Fruit fly (Drosophila melanogaster) whole organism, pupa: ENCODE measurements around the gene Cyp6t1.

ENCODE experiments used
- CG10348 ChIP-seq: fragments of 200-800 bp; sonication (Bioruptor generic); IDR thresholded peaks from 2 replicates; pipeline ENCODE4 v1.3.6; 2022; ENCODE audit warnings: missing biosample characterization, missing genetic modification characterization
- CG13204 ChIP-seq: fragments of 200-800 bp; sonication (Bioruptor generic); optimal IDR thresholded peaks from 2 replicates; lab custom pipeline; 2018; ENCODE audit warnings: missing biosample characterization, mild to moderate bottlenecking, missing genetic modification characterization, moderate library complexity
- CG14655 ChIP-seq: fragments of 200-800 bp; sonication (Bioruptor generic); optimal IDR thresholded peaks from 3 replicates; lab custom pipeline; 2017; ENCODE audit warnings: mild to moderate bottlenecking, missing biosample characterization, missing genetic modification reagents, missing genetic modification characterization
- CG15710 ChIP-seq: fragments of 200-800 bp; sonication (Bioruptor generic); optimal IDR thresholded peaks from 2 replicates; lab custom pipeline; 2018; ENCODE audit warnings: missing biosample characterization, mild to moderate bottlenecking, missing genetic modification characterization, moderate library complexity
- CG17806 ChIP-seq: fragments of 200-800 bp; sonication (Bioruptor generic); optimal IDR thresholded peaks from 2 replicates; lab custom pipeline; 2018; ENCODE audit warnings: missing biosample characterization, mild to moderate bottlenecking, missing genetic modification characterization, moderate library complexity
- CG32121 ChIP-seq: fragments of 200-800 bp; sonication (Bioruptor generic); IDR thresholded peaks from 2 replicates; pipeline ENCODE4 v1.3.6; 2022; ENCODE audit warnings: missing biosample characterization, missing genetic modification characterization
- CG34367 ChIP-seq: fragments of 200-800 bp; sonication (Bioruptor generic); optimal IDR thresholded peaks from 2 replicates; lab custom pipeline; 2018; ENCODE audit warnings: missing biosample characterization, mild to moderate bottlenecking, missing genetic modification characterization
- CG8301 ChIP-seq: fragments of 200-800 bp; sonication (Bioruptor generic); optimal IDR thresholded peaks from 2 replicates; lab custom pipeline; 2018; ENCODE audit warnings: missing biosample characterization, mild to moderate bottlenecking, missing genetic modification characterization
- CG9948 ChIP-seq: fragments of 200-800 bp; sonication (Bioruptor generic); optimal IDR thresholded peaks from 2 replicates; lab custom pipeline; 2018; ENCODE audit warnings: missing biosample characterization, mild to moderate bottlenecking, missing genetic modification characterization, moderate library complexity
- Ets98B ChIP-seq: fragments of 200-800 bp; sonication (Bioruptor generic); IDR thresholded peaks from 2 replicates; pipeline ENCODE4 v1.3.6; 2022; ENCODE audit warnings: missing biosample characterization, missing genetic modification characterization
- Pif1B ChIP-seq: fragments of 200-800 bp; sonication (Bioruptor generic); optimal IDR thresholded peaks from 3 replicates; lab custom pipeline; 2016; ENCODE audit warnings: missing biosample characterization, missing genetic modification characterization
- gl ChIP-seq: fragments of 200-800 bp; sonication (Bioruptor generic); optimal IDR thresholded peaks from 2 replicates; lab custom pipeline; 2018; ENCODE audit warnings: missing biosample characterization, mild to moderate bottlenecking, missing genetic modification characterization

- TF ChIP-seq CG10348 (GFP tag; lab: Robert Waterston, UW) (no peak), CG8301 (tag; lab: Kevin White, UChicago) (no peak), CG9948 (tag; lab: Kevin White, UChicago) (no peak), CG32121 (GFP tag; lab: Robert Waterston, UW) (no peak), CG17806 (no peak), CG13204 (GFP tag; lab: Kevin White, UChicago) (no peak), gl (tag; lab: Kevin White, UChicago) (no peak), Pif1B (no peak), Ets98B (no peak), CG34367 (no peak), CG14655 (GFP tag; lab: Kevin White, UChicago) (no peak), CG15710 (tag; lab: Kevin White, UChicago) (no peak)
Observed at dm6 chrX:21497025-21497424, 22.0 kb downstream of the Cyp6t1 start.
